Worm (Caenorhabditis elegans): ENCODE measurements around the gene drr-2.

Gene drr-2

ce11 chrIII:13640003-13640499 lies 3.3 kb downstream of the drr-2 start:
- TF ChIP-seq ceh-16 (tag; optimal IDR thresholded peaks at IDR 0.05) = no peak
- TF ChIP-seq snpc-4 (tag; optimal IDR thresholded peaks at IDR 0.05) = no peak
- TF ChIP-seq ztf-11 (tag; optimal IDR thresholded peaks at IDR 0.05) = no peak
- TF ChIP-seq nhr-77 (tag; optimal IDR thresholded peaks at IDR 0.05) = no peak
- no peak for TF ChIP-seq Y55F3AM.14 (GFP tag; optimal IDR thresholded peaks at IDR 0.05)
- no peak for TF ChIP-seq ztf-4 (tag; optimal IDR thresholded peaks at IDR 0.05)
- no peak for TF ChIP-seq gmeb-1 (tag; optimal IDR thresholded peaks at IDR 0.05)
- no peak for TF ChIP-seq C34F6.9 (tag; optimal IDR thresholded peaks at IDR 0.05)
- no peak for TF ChIP-seq peb-1 (tag; optimal IDR thresholded peaks at IDR 0.05)
- TF ChIP-seq skn-1 (tag; optimal IDR thresholded peaks at IDR 0.05) = no peak
- TF ChIP-seq egl-27 (tag; optimal IDR thresholded peaks at IDR 0.05) = no peak

DNA sequence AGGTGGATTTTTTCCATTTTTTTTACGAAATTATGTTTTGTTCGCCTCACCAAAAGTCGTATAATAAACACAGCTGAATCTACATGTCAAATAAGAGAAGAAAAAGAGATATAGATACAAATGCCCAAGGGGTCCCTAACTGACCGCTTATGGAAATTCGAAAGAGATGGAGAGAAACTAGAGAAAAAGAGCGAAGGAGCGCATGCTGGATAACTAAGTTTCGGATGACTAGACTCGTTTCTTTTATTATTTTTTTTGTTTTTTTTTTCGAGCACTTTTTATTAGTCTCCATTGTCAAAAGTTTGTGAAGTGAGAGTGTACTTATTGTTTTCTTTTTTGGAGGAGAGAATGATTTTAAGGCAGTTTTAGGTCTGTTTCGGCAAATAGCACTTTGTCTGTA lies 5.7 kb downstream of the drr-2 start:
- TF ChIP-seq nhr-10 (tag; optimal IDR thresholded peaks at IDR 0.05) (no peak), F13H6.1 (tag; optimal IDR thresholded peaks at IDR 0.05) (peak; percentile 31), nhr-12 (tag; optimal IDR thresholded peaks at IDR 0.05) (no peak), dmd-4 (tag; optimal IDR thresholded peaks at IDR 0.05) (no peak), gmeb-1 (tag; optimal IDR thresholded peaks at IDR 0.05) (no peak), unc-55 (GFP tag; optimal IDR thresholded peaks at IDR 0.05) (peak; percentile 5), mdl-1 (tag; optimal IDR thresholded peaks at IDR 0.05) (peak in 1 of 2 experiments; percentile 35), lsy-2 (tag; optimal IDR thresholded peaks at IDR 0.05) (peak in 1 of 2 experiments; percentile 46), lin-13 (GFP tag; optimal IDR thresholded peaks at IDR 0.05) (no peak), ceh-16 (tag; optimal IDR thresholded peaks at IDR 0.05) (no peak), nhr-21 (tag; optimal IDR thresholded peaks at IDR 0.05) (no peak), alr-1 (tag; optimal IDR thresholded peaks at IDR 0.05) (no peak), lin-39 (tag; optimal IDR thresholded peaks at IDR 0.05) (no peak), C34F6.9 (tag; optimal IDR thresholded peaks at IDR 0.05) (peak; percentile 51)

ce11 chrIII:13635730-13636360 lies 7.5 kb downstream of the drr-2 start:
- peak; percentile 6 for TF ChIP-seq F13H6.1 (tag; optimal IDR thresholded peaks at IDR 0.05)
- no peak for TF ChIP-seq ztf-1 (GFP tag; conservative IDR thresholded peaks at IDR 0.05)
- peak; percentile 4 for TF ChIP-seq sma-9 (GFP tag; optimal IDR thresholded peaks at IDR 0.05)
- no peak for TF ChIP-seq sma-9 (tag; optimal IDR thresholded peaks at IDR 0.05)
- TF ChIP-seq zag-1 (tag; optimal IDR thresholded peaks at IDR 0.05) = peak; percentile 19
- peak in 1 of 2 experiments; percentile 30 for TF ChIP-seq lsy-2 (tag; optimal IDR thresholded peaks at IDR 0.05)
- peak; percentile 59 for TF ChIP-seq snpc-4 (tag; optimal IDR thresholded peaks at IDR 0.05)
- no peak for TF ChIP-seq dmd-4 (tag; optimal IDR thresholded peaks at IDR 0.05)
- TF ChIP-seq C34F6.9 (tag; optimal IDR thresholded peaks at IDR 0.05) = peak; percentile 48
- TF ChIP-seq nhr-129 (tag; optimal IDR thresholded peaks at IDR 0.05) = peak; percentile 10

- TF ChIP-seq skn-1 (tag; optimal IDR thresholded peaks at IDR 0.05) = no peak
- TF ChIP-seq nhr-129 (tag; optimal IDR thresholded peaks at IDR 0.05) = peak; percentile 21
- TF ChIP-seq F13H6.1 (tag; optimal IDR thresholded peaks at IDR 0.05) = no peak
- TF ChIP-seq mab-5 (tag; optimal IDR thresholded peaks at IDR 0.05) = peak; percentile 35
- no peak for TF ChIP-seq mdl-1 (tag; optimal IDR thresholded peaks at IDR 0.05)
- TF ChIP-seq R02D3.7 (tag; optimal IDR thresholded peaks at IDR 0.05) = no peak
- peak in 1 of 2 experiments; percentile 17 for TF ChIP-seq lsy-2 (tag; optimal IDR thresholded peaks at IDR 0.05)
- no peak for TF ChIP-seq zag-1 (tag; optimal IDR thresholded peaks at IDR 0.05)
- TF ChIP-seq nhr-77 (tag; optimal IDR thresholded peaks at IDR 0.05) = no peak
- TF ChIP-seq ama-1 (optimal IDR thresholded peaks at IDR 0.05) = no peak
- no peak for TF ChIP-seq snpc-4 (tag; optimal IDR thresholded peaks at IDR 0.05)
- no peak for TF ChIP-seq elt-3 (tag; optimal IDR thresholded peaks at IDR 0.05)
- no peak for TF ChIP-seq lin-13 (GFP tag; optimal IDR thresholded peaks at IDR 0.05)
- TF ChIP-seq sma-9 (GFP tag; optimal IDR thresholded peaks at IDR 0.05) = peak; percentile 4
- TF ChIP-seq sma-9 (tag; optimal IDR thresholded peaks at IDR 0.05) = no peak
- no peak for TF ChIP-seq unc-55 (GFP tag; optimal IDR thresholded peaks at IDR 0.05)
- no peak for TF ChIP-seq ceh-16 (tag; optimal IDR thresholded peaks at IDR 0.05)
- no peak for TF ChIP-seq nhr-12 (tag; optimal IDR thresholded peaks at IDR 0.05)
- TF ChIP-seq C34F6.9 (tag; optimal IDR thresholded peaks at IDR 0.05) = no peak
- TF ChIP-seq nhr-23 (tag; optimal IDR thresholded peaks at IDR 0.05) = no peak
- TF ChIP-seq lin-39 (tag; optimal IDR thresholded peaks at IDR 0.05) = no peak
- TF ChIP-seq crh-2 (tag; optimal IDR thresholded peaks at IDR 0.05) = peak; percentile 17
Measured at ce11 chrIII:13635235-13635634, 8.1 kb downstream of the drr-2 start.

- TF ChIP-seq unc-55 (GFP tag; optimal IDR thresholded peaks at IDR 0.05) (peak; percentile 12), unc-39 (tag; optimal IDR thresholded peaks at IDR 0.05) (no peak)
Measured at ce11 chrIII:13633826-13634225, 9.5 kb downstream of the drr-2 start.

Data from whole organism, L2 larva.